Fruit fly (Drosophila melanogaster): ENCODE data around the gene CG9270.
A peak's percentile ranks its signal among the peaks of the same experiment; 100 is the strongest.

The CG9270 gene

DNA sequence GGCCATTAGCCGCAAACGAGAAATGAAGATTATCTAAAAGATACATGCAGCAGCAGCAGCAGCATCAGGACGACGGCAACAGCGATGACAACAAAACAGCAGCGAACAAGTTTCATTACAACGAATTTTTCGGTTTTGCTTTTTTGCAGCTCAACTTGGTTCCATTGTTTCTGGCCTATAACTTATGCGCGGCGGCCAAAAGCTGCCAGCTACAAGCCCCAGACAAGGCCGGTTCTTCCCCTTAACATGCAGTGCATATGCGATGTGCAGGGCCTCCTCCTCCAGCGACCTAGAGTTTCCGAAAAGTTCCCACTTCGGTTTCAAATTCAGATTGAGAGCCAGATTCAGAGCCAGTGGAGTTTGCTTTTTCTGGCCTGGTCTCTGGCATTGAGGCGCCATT lies 23.4 kb upstream of the CG9270 start:
- peak; percentile 19 for TF ChIP-seq Dfd (GFP tag; optimal IDR thresholded peaks at IDR 0.05)
- no peak for TF ChIP-seq Rel (GFP tag; optimal IDR thresholded peaks at IDR 0.05)
- TF ChIP-seq Rel (tag; optimal IDR thresholded peaks at IDR 0.05) = peak; percentile 78
- no peak for TF ChIP-seq tai (GFP tag; optimal IDR thresholded peaks at IDR 0.05)
- no peak for TF ChIP-seq HLH106 (tag; optimal IDR thresholded peaks at IDR 0.05)

DNA sequence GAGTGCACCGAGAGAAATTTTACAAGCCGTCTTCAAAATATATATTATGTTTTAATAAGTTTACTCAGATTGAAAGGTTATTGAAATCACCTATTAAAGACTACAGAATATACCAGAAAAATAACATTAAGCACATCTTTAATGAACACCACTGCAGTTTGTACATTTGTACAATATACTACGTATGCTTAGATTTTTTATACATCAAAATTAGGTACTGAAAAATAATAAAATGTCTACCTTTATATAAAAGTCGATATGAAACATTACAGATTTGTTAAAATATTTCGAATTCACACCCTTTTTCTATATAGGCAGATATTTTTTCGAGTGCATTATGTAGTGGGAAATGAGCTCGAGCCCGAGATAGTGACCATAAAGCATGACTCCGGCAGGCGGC lies 22.9 kb upstream of the CG9270 start:
- TF ChIP-seq Hnf4 (GFP tag; optimal IDR thresholded peaks at IDR 0.05) = no peak
- peak; percentile 41 for TF ChIP-seq psq (GFP tag; optimal IDR thresholded peaks at IDR 0.05)
- TF ChIP-seq HLH106 (tag; optimal IDR thresholded peaks at IDR 0.05) = peak; percentile 72
- no peak for TF ChIP-seq dsf (GFP tag; optimal IDR thresholded peaks at IDR 0.05; ENCODE audit: borderline replicate concordance)
- peak; percentile 49 for TF ChIP-seq h (GFP tag; optimal IDR thresholded peaks at IDR 0.05)
- peak; percentile 67 for TF ChIP-seq Sp1 (GFP tag; optimal IDR thresholded peaks at IDR 0.05)
- TF ChIP-seq fru (GFP tag; optimal IDR thresholded peaks at IDR 0.05) = peak; percentile 53
- TF ChIP-seq rgr (GFP tag; optimal IDR thresholded peaks at IDR 0.05) = peak; percentile 5
- TF ChIP-seq OdsH (GFP tag; optimal IDR thresholded peaks at IDR 0.05) = peak; percentile 18
- no peak for TF ChIP-seq ey (GFP tag; optimal IDR thresholded peaks at IDR 0.05)
- TF ChIP-seq Hr78 (GFP tag; optimal IDR thresholded peaks at IDR 0.05) = no peak
- TF ChIP-seq foxo (GFP tag; optimal IDR thresholded peaks at IDR 0.05) = peak in 1 of 2 experiments; percentile 57

DNA sequence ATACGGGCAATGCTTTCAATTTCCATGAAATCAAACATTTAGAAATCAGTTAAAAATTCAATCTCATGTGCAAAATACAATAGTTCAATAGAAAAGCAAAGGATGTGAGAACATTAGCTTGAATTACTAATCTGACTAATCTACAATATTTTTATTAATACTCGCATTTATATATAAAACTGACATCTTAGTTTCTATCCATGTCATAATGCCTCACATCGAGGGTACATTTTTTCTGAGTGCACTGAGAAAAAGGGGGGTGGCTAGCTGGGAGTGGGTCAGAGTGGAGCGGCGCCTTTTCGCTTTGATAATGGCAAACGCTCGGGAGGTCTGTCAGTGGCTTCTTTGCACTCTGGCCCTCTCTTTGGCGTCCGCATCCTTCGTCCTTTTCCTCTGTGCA lies 17.4 kb upstream of the CG9270 start:
- TF ChIP-seq br (GFP tag; optimal IDR thresholded peaks at IDR 0.05) (no peak), fru (GFP tag; optimal IDR thresholded peaks at IDR 0.05) (no peak), Jra (GFP tag; optimal IDR thresholded peaks at IDR 0.05) (no peak), HLH106 (tag; optimal IDR thresholded peaks at IDR 0.05) (no peak), Hr83 (GFP tag; optimal IDR thresholded peaks at IDR 0.05; ENCODE audit: poor library complexity, severe bottlenecking) (no peak), CG32264 (GFP tag; optimal IDR thresholded peaks at IDR 0.05) (no peak), CG9705 (GFP tag; optimal IDR thresholded peaks at IDR 0.05) (no peak), usp (GFP tag; optimal IDR thresholded peaks at IDR 0.05) (no peak)

DNA sequence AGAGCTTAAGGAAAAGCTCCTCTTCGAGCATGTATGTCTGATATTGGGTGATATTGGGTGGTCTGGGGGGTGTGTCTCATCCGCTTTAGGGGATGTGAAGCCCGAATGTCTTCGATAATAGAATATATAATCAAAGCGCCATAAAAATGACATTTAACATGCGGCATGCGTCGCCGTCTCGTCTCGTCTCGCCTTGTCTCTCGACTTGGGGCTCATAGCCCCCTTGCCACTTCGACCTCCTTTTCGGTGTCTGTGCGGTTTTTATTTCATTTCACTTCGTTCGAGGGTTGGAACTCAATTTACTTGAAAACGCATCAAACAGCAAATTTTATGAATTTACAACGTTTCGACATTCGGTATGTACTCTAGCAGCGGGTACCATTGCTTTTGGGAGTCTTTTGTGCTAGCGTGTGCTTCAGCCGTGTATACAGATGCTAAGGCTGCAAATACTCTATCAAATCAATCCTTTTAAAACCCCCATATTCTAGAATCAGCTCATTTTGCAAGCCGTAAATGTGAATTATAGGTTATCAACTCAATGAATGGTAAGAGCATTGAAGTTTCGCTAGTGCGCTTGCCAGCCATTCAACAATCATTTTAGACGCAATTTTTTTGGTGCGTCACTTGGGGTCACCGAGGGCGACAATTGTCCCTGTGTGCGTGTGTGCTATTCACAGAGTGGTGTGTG lies 16.7 kb upstream of the CG9270 start:
- TF ChIP-seq foxo (GFP tag; optimal IDR thresholded peaks at IDR 0.05) (peak in 1 of 2 experiments; percentile 4), psq (GFP tag; optimal IDR thresholded peaks at IDR 0.05) (no peak)

DNA sequence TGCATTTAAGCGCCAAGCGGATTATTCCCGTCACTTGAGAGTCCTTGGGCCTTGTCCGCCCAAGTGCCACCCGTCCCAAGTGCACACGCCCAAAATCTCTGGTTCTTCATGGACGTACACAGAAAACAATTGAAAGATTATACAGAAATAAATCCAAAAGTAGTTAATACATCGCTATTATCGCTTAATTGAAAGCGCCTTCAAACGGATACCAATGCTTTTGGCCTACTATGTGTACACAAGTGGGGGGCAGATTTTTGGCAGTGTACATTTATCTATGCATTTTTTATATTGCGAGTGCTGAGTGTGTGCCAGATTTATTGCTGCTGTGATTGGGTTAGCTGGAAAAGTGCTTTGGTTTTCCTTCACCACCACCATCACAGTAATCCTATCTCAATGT lies 14.7 kb upstream of the CG9270 start:
- TF ChIP-seq dmrt93B (GFP tag; optimal IDR thresholded peaks at IDR 0.05) = no peak
- no peak for TF ChIP-seq rgr (GFP tag; optimal IDR thresholded peaks at IDR 0.05)
- TF ChIP-seq Sp1 (GFP tag; optimal IDR thresholded peaks at IDR 0.05) = no peak
- no peak for TF ChIP-seq Mio (GFP tag; optimal IDR thresholded peaks at IDR 0.05)
- no peak for TF ChIP-seq lola (GFP tag; optimal IDR thresholded peaks at IDR 0.05)
- TF ChIP-seq Dif (GFP tag; optimal IDR thresholded peaks at IDR 0.05; ENCODE audit: partially characterized antibody) = no peak
- TF ChIP-seq h (GFP tag; optimal IDR thresholded peaks at IDR 0.05) = no peak
- no peak for TF ChIP-seq jim (GFP tag; optimal IDR thresholded peaks at IDR 0.05)
- no peak for TF ChIP-seq Hr78 (GFP tag; optimal IDR thresholded peaks at IDR 0.05)
- no peak for TF ChIP-seq GATAd (GFP tag; optimal IDR thresholded peaks at IDR 0.05)

DNA sequence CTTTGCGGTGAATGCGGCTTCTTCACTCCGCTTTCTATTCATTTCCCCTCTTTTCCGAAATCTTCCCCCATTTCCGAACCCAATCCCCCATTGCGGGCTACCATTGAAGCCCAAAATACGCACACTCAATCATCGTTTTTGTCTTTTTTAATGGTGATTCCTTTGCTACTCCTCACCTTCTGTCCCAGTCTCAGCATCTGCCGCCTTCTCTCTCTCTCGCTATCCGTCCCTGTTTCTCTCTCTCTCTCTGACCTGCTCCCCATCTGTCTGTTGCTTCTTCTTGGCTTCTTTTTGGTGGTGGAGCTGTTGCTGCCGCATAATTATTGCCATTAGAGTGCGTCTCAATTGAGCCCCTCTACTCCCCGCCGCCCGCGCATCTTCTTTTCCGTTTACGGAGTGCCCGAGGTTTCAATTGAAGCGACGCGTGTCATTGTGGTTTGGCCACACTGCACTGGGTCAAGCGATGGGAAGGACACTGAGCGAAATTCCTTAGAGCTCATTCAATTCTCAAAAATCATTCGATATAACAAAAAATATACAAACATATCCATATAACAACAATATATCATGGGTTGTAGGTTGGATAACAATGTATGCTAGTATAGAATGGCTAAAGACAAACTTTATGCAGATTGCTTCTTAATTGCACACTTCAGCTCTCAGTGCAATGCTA lies 11.1 kb upstream of the CG9270 start:
- TF ChIP-seq h (GFP tag; optimal IDR thresholded peaks at IDR 0.05) (peak; percentile 47), Hr78 (GFP tag; optimal IDR thresholded peaks at IDR 0.05) (no peak), foxo (GFP tag; optimal IDR thresholded peaks at IDR 0.05) (peak in 1 of 2 experiments; percentile 10), ey (GFP tag; optimal IDR thresholded peaks at IDR 0.05) (peak; percentile 29), GATAd (GFP tag; optimal IDR thresholded peaks at IDR 0.05) (no peak), rgr (GFP tag; optimal IDR thresholded peaks at IDR 0.05) (peak; percentile 10), Abd-B (GFP tag; optimal IDR thresholded peaks at IDR 0.05) (no peak), dmrt93B (GFP tag; optimal IDR thresholded peaks at IDR 0.05) (peak; percentile 9), fru (GFP tag; optimal IDR thresholded peaks at IDR 0.05) (peak; percentile 55), Sp1 (GFP tag; optimal IDR thresholded peaks at IDR 0.05) (no peak), CG9705 (GFP tag; optimal IDR thresholded peaks at IDR 0.05) (no peak), Dif (GFP tag; optimal IDR thresholded peaks at IDR 0.05; ENCODE audit: partially characterized antibody) (no peak), psq (GFP tag; optimal IDR thresholded peaks at IDR 0.05) (peak; percentile 14), Rel (GFP tag; optimal IDR thresholded peaks at IDR 0.05) (no peak), Rel (tag; optimal IDR thresholded peaks at IDR 0.05) (no peak), HLH106 (tag; optimal IDR thresholded peaks at IDR 0.05) (peak; percentile 13)

Data from whole organism, wandering third instar larva.